Worm (Caenorhabditis elegans): Measurements from ENCODE around the gene igcm-3.

- no peak for TF ChIP-seq lin-39 (tag; optimal IDR thresholded peaks at IDR 0.05)
- TF ChIP-seq nhr-237 (tag; optimal IDR thresholded peaks at IDR 0.05): no peak
These were observed 25.8 kb upstream of the igcm-3 start for ce11 chrX:2731416-2731815.

Data from whole organism, L4 larva.